Fruit fly (Drosophila melanogaster) whole organism, embryonic: ENCODE data around the gene CG14230.

Experiments
- Antp ChIP-seq: fragments of 200-800 bp; sonication (Bioruptor generic); optimal IDR thresholded peaks from 3 replicates; lab custom pipeline; 2016; ENCODE audit warnings: missing biosample characterization, missing genetic modification characterization
- B-H1 ChIP-seq: fragments of 200-800 bp; sonication (Bioruptor generic); IDR thresholded peaks from 3 replicates; pipeline ENCODE4 v1.3.6; 2022; ENCODE audit warnings: missing biosample characterization, missing genetic modification characterization
- BtbVII ChIP-seq: fragments of 200-800 bp; sonication (Bioruptor generic); optimal IDR thresholded peaks from 3 replicates; lab custom pipeline; 2017; ENCODE audit warnings: missing biosample characterization, mild to moderate bottlenecking, missing genetic modification characterization
- CG11247 ChIP-seq: fragments of 200-800 bp; sonication (Bioruptor generic); IDR thresholded peaks from 2 replicates; pipeline ENCODE4 v1.3.6; 2022; ENCODE audit warnings: missing biosample characterization, missing genetic modification characterization
- CG11398 ChIP-seq: fragments of 200-800 bp; sonication (Bioruptor generic); optimal IDR thresholded peaks from 2 replicates; lab custom pipeline; 2016; ENCODE audit warnings: missing biosample characterization, missing genetic modification characterization
- CG1233 ChIP-seq: fragments of 200-800 bp; sonication (Bioruptor generic); optimal IDR thresholded peaks from 4 replicates; lab custom pipeline; 2018; ENCODE audit warnings: missing biosample characterization, mild to moderate bottlenecking, missing genetic modification characterization
- CG12769 ChIP-seq: fragments of 200-800 bp; sonication (Bioruptor generic); optimal IDR thresholded peaks from 2 replicates; lab custom pipeline; 2019; ENCODE audit warnings: missing biosample characterization, mild to moderate bottlenecking, missing genetic modification characterization, moderate library complexity
- CG13424 ChIP-seq: fragments of 200-800 bp; sonication (Bioruptor generic); optimal IDR thresholded peaks from 2 replicates; lab custom pipeline; 2019; ENCODE audit warnings: missing biosample characterization, mild to moderate bottlenecking, missing genetic modification characterization, moderate library complexity
- CG14860 ChIP-seq: fragments of 200-800 bp; sonication (Bioruptor generic); IDR thresholded peaks from 3 replicates; pipeline ENCODE4 v1.3.6; 2022; ENCODE audit warnings: missing biosample characterization, missing genetic modification characterization; ENCODE audit not compliant: partially characterized antibody
- CG1647 ChIP-seq: fragments of 200-800 bp; sonication (Bioruptor generic); optimal IDR thresholded peaks from 3 replicates; lab custom pipeline; 2016; ENCODE audit warnings: missing biosample characterization, missing genetic modification characterization
- CG16815 ChIP-seq: fragments of 200-800 bp; sonication (Bioruptor generic); optimal IDR thresholded peaks from 3 replicates; lab custom pipeline; 2017; ENCODE audit warnings: missing biosample characterization, mild to moderate bottlenecking, missing genetic modification characterization
- CG16863 ChIP-seq: fragments of 200-800 bp; sonication (Bioruptor generic); optimal IDR thresholded peaks from 3 replicates; lab custom pipeline; 2016; ENCODE audit warnings: missing biosample characterization, missing genetic modification characterization
- CG1832 ChIP-seq: fragments of 200-800 bp; sonication (Bioruptor generic); optimal IDR thresholded peaks from 2 replicates; lab custom pipeline; 2017; ENCODE audit warnings: missing biosample characterization, mild to moderate bottlenecking, missing genetic modification characterization, inconsistent platforms
- CG31224 ChIP-seq: fragments of 200-800 bp; sonication (Bioruptor generic); IDR thresholded peaks from 2 replicates; pipeline ENCODE4 v1.3.6; 2022; ENCODE audit warnings: missing biosample characterization, missing genetic modification characterization
- CG34376 ChIP-seq: fragments of 200-800 bp; sonication (Bioruptor generic); optimal IDR thresholded peaks from 2 replicates; lab custom pipeline; 2018; ENCODE audit warnings: missing biosample characterization, mild to moderate bottlenecking, missing genetic modification characterization
- CG4424 ChIP-seq: fragments of 200-800 bp; sonication (Bioruptor generic); optimal IDR thresholded peaks from 3 replicates; lab custom pipeline; 2016; ENCODE audit warnings: missing biosample characterization, missing genetic modification characterization
- CG4820 ChIP-seq: fragments of 200-800 bp; sonication (Bioruptor generic); optimal IDR thresholded peaks from 3 replicates; lab custom pipeline; 2016; ENCODE audit warnings: missing biosample characterization, missing genetic modification characterization
- CG5953 ChIP-seq: fragments of 200-800 bp; sonication (Bioruptor generic); IDR thresholded peaks from 2 replicates; pipeline ENCODE4 v1.3.6; 2022; ENCODE audit warnings: missing biosample characterization, missing genetic modification characterization
- CG6683 ChIP-seq: fragments of 200-800 bp; sonication (Bioruptor generic); optimal IDR thresholded peaks from 2 replicates; lab custom pipeline; 2017; ENCODE audit warnings: missing biosample characterization, mild to moderate bottlenecking, missing genetic modification characterization, missing genetic modification reagents
- CG7372 ChIP-seq: fragments of 200-800 bp; sonication (Bioruptor generic); IDR thresholded peaks from 2 replicates; pipeline ENCODE4 v1.3.6; 2022; ENCODE audit warnings: missing biosample characterization, missing genetic modification characterization
- CG9797 ChIP-seq: fragments of 200-800 bp; sonication (Bioruptor generic); optimal IDR thresholded peaks from 3 replicates; lab custom pipeline; 2018; ENCODE audit warnings: missing biosample characterization, mild to moderate bottlenecking, missing genetic modification characterization
- CHES-1-like ChIP-seq: fragments of 200-800 bp; sonication (Bioruptor generic); optimal IDR thresholded peaks from 2 replicates; lab custom pipeline; 2016; ENCODE audit warnings: missing biosample characterization, missing genetic modification characterization
- E2f1 ChIP-seq: fragments of 200-800 bp; sonication (Bioruptor generic); IDR thresholded peaks from 2 replicates; pipeline ENCODE4 v1.3.6; 2022; ENCODE audit warnings: missing biosample characterization, missing genetic modification characterization
- Fer2 ChIP-seq: fragments of 200-800 bp; sonication (Bioruptor generic); optimal IDR thresholded peaks from 2 replicates; lab custom pipeline; 2018; ENCODE audit warnings: missing biosample characterization, mild to moderate bottlenecking, missing genetic modification characterization, moderate library complexity
- Mad ChIP-seq: fragments of 200-800 bp; sonication (Bioruptor generic); optimal IDR thresholded peaks from 2 replicates; lab custom pipeline; 2016; ENCODE audit warnings: missing biosample characterization, missing genetic modification characterization
- Mrtf ChIP-seq: fragments of 200-800 bp; sonication (Bioruptor generic); IDR thresholded peaks from 3 replicates; pipeline ENCODE4 v1.3.6; 2022; ENCODE audit warnings: missing biosample characterization, missing genetic modification characterization
- Ptx1 ChIP-seq: fragments of 200-800 bp; sonication (Bioruptor generic); IDR thresholded peaks from 2 replicates; pipeline ENCODE4 v1.3.6; 2022; ENCODE audit warnings: missing biosample characterization, missing genetic modification characterization
- Sry-δ ChIP-seq: fragments of 200-800 bp; sonication (Bioruptor generic); optimal IDR thresholded peaks from 2 replicates; lab custom pipeline; 2016; ENCODE audit warnings: missing biosample characterization, missing genetic modification characterization
- abd-A ChIP-seq: fragments of 200-800 bp; sonication (Bioruptor generic); optimal IDR thresholded peaks from 3 replicates; lab custom pipeline; 2019; ENCODE audit warnings: missing biosample characterization, mild to moderate bottlenecking, missing genetic modification characterization, moderate library complexity
- aop ChIP-seq: fragments of 200-800 bp; sonication (Bioruptor generic); IDR thresholded peaks from 2 replicates; pipeline ENCODE4 v1.3.6; 2022; ENCODE audit warnings: missing biosample characterization, missing genetic modification characterization
- ara ChIP-seq: fragments of 200-800 bp; sonication (Bioruptor generic); IDR thresholded peaks from 2 replicates; pipeline ENCODE4 v1.3.6; 2022; ENCODE audit warnings: missing biosample characterization, missing genetic modification characterization
- az2 ChIP-seq: fragments of 200-800 bp; sonication (Bioruptor generic); optimal IDR thresholded peaks from 3 replicates; lab custom pipeline; 2016; ENCODE audit warnings: missing biosample characterization, missing genetic modification characterization
- bowl ChIP-seq: fragments of 200-800 bp; sonication (Bioruptor generic); IDR thresholded peaks from 2 replicates; pipeline ENCODE4 v1.3.6; 2022; ENCODE audit warnings: missing biosample characterization, missing genetic modification characterization
- dm ChIP-seq: fragments of 200-800 bp; sonication (Bioruptor generic); optimal IDR thresholded peaks from 3 replicates; lab custom pipeline; 2016; ENCODE audit warnings: missing biosample characterization, missing genetic modification characterization
- dmrt11E ChIP-seq: fragments of 200-800 bp; sonication (Bioruptor generic); optimal IDR thresholded peaks from 3 replicates; lab custom pipeline; 2018; ENCODE audit warnings: missing biosample characterization, mild to moderate bottlenecking, missing genetic modification characterization, moderate library complexity
- dpn ChIP-seq, 2 experiments: fragments of 200-800 bp; sonication (Bioruptor generic); optimal IDR thresholded peaks; 3 replicates each; lab custom pipeline; 2016; ENCODE audit warnings: missing biosample characterization in 2 of 2, missing genetic modification characterization in 2 of 2
- fd102C ChIP-seq: fragments of 200-800 bp; sonication (Bioruptor generic); optimal IDR thresholded peaks from 2 replicates; lab custom pipeline; 2018; ENCODE audit warnings: missing biosample characterization, mild to moderate bottlenecking, missing genetic modification characterization, moderate library complexity
- ftz-f1 ChIP-seq: fragments of 200-800 bp; sonication (Bioruptor generic); optimal IDR thresholded peaks from 2 replicates; lab custom pipeline; 2016; ENCODE audit warnings: missing biosample characterization, missing genetic modification characterization
- jing ChIP-seq: fragments of 200-800 bp; sonication (Bioruptor generic); optimal IDR thresholded peaks from 2 replicates; lab custom pipeline; 2018; ENCODE audit warnings: missing biosample characterization, mild to moderate bottlenecking, missing genetic modification characterization
- kah ChIP-seq: fragments of 200-800 bp; sonication (Bioruptor generic); optimal IDR thresholded peaks from 2 replicates; lab custom pipeline; 2018; ENCODE audit warnings: missing biosample characterization, mild to moderate bottlenecking, missing genetic modification characterization
- maf-S ChIP-seq: fragments of 200-800 bp; sonication (Bioruptor generic); optimal IDR thresholded peaks from 2 replicates; lab custom pipeline; 2016; ENCODE audit warnings: missing biosample characterization, missing genetic modification characterization
- org-1 ChIP-seq: fragments of 200-800 bp; sonication (Bioruptor generic); optimal IDR thresholded peaks from 2 replicates; lab custom pipeline; 2017; ENCODE audit warnings: missing biosample characterization, missing genetic modification characterization
- p53 ChIP-seq: fragments of 200-800 bp; sonication (Bioruptor generic); optimal IDR thresholded peaks from 2 replicates; lab custom pipeline; 2016; ENCODE audit warnings: missing biosample characterization, missing genetic modification characterization
- pros ChIP-seq: fragments of 200-800 bp; sonication (Bioruptor generic); optimal IDR thresholded peaks from 3 replicates; lab custom pipeline; 2019; ENCODE audit warnings: missing biosample characterization, mild to moderate bottlenecking, missing genetic modification characterization, moderate library complexity
- pzg ChIP-seq: fragments of 200-800 bp; sonication (Bioruptor generic); optimal IDR thresholded peaks from 3 replicates; lab custom pipeline; 2018; ENCODE audit warnings: missing biosample characterization, mild to moderate bottlenecking, missing genetic modification characterization, moderate library complexity
- slbo ChIP-seq: fragments of 200-800 bp; sonication (Bioruptor generic); IDR thresholded peaks from 2 replicates; pipeline ENCODE4 v1.3.6; 2022; ENCODE audit warnings: missing biosample characterization, missing genetic modification characterization
- stc ChIP-seq: fragments of 200-800 bp; sonication (Bioruptor generic); IDR thresholded peaks from 2 replicates; pipeline ENCODE4 v1.3.6; 2022; ENCODE audit warnings: missing biosample characterization, missing genetic modification characterization
- tll ChIP-seq, 2 experiments: fragments of 200-800 bp in 1 of 2; fragments of >200 bp in 1 of 2; sonication (Bioruptor generic) in 1 of 2; optimal IDR thresholded peaks; 2 replicates each; lab custom pipeline; 2017 to 2019; ENCODE audit warnings: missing biosample characterization in 2 of 2, missing genetic modification characterization in 2 of 2, mild to moderate bottlenecking in 1 of 2, moderate library complexity in 1 of 2
- trem ChIP-seq: fragments of 200-800 bp; optimal IDR thresholded peaks from 3 replicates; lab custom pipeline; 2019; ENCODE audit warnings: missing biosample characterization, mild to moderate bottlenecking, missing genetic modification characterization, moderate library complexity
- zfh1 ChIP-seq: fragments of 200-800 bp; sonication (Bioruptor generic); IDR thresholded peaks from 3 replicates; pipeline ENCODE4 v1.3.6; 2022; ENCODE audit warnings: missing biosample characterization, missing genetic modification characterization
- zfh2 ChIP-seq: fragments of 200-800 bp; sonication (Bioruptor generic); optimal IDR thresholded peaks from 2 replicates; lab custom pipeline; 2016; ENCODE audit warnings: missing biosample characterization, missing genetic modification characterization

The CG14230 gene

DNA sequence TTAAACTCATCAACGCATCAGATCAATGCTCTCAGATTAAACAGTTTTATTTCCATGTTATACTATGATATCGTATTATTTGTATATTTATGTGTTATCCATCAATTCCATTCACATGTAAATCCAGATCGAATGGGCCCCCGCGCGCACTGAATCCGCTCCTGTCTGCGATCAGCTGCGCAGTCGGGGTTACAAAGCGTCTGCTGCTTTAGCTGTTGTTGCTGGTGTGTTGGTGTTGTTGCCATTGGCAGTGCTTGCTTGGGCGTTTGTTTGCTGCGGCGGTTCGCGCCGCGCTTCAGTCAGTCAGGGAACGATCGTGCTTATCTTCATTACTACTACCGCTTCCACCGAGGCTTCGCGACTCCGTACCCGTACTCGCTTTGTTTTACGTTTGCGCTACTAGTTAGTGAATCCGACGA, 37.0 kb upstream of the CG14230 start, which contains the start of gene Zw (continued):
- TF ChIP-seq CG34376 (GFP tag; lab: Kevin White, UChicago) (peak; percentile 38), CG1647 (GFP tag; lab: Kevin White, UChicago) (peak; percentile 11), fd102C (GFP tag; lab: Kevin White, UChicago) (no peak), Mrtf (GFP tag; lab: Robert Waterston, UW) (peak; percentile 64; the same call in 2 of the 3 replicates), dpn (GFP tag; optimal IDR thresholded peaks at IDR 0.05; lab: Kevin White, UChicago) (peak; percentile 53 to 55), CG1233 (GFP tag; lab: Kevin White, UChicago) (peak; percentile 7), Mad (no peak), BtbVII (GFP tag; lab: Kevin White, UChicago) (peak; percentile 26), Sry-δ (no peak), CG14860 (GFP tag; lab: Robert Waterston, UW) (no peak), CG16863 (GFP tag; lab: Kevin White, UChicago) (peak; percentile 47), jing (GFP tag; lab: Kevin White, UChicago) (no peak), CG4424 (GFP tag; lab: Kevin White, UChicago) (peak; percentile 52), tll (GFP tag; optimal IDR thresholded peaks at IDR 0.05; lab: Kevin White, UChicago) (no peak), Antp (GFP tag; lab: Kevin White, UChicago) (peak; percentile 35), bowl (GFP tag; lab: Robert Waterston, UW) (no peak), CG5953 (GFP tag; lab: Robert Waterston, UW) (no peak), maf-S (no peak), az2 (peak; percentile 45), CG11247 (GFP tag; lab: Robert Waterston, UW) (peak; percentile 52), aop (GFP tag; lab: Robert Waterston, UW) (no peak), org-1 (GFP tag; lab: Kevin White, UChicago) (no peak), p53 (GFP tag; lab: Kevin White, UChicago) (no peak), CG13424 (tag; lab: Kevin White, UChicago) (peak; percentile 39), Fer2 (tag; lab: Kevin White, UChicago) (peak; percentile 0), stc (GFP tag; lab: Robert Waterston, UW) (no peak), CG4820 (peak; percentile 31), CG31224 (0 out of 2 replicates have a peak, but pooled peaks have one; percentile 38), abd-A (no peak), ftz-f1 (GFP tag; lab: Kevin White, UChicago) (no peak), CG12769 (tag; lab: Kevin White, UChicago) (peak; percentile 60), zfh1 (GFP tag; lab: Robert Waterston, UW) (peak; percentile 62; the same call in 2 of the 3 replicates), Ptx1 (GFP tag; lab: Robert Waterston, UW) (peak; percentile 73), CG1832 (GFP tag; lab: Kevin White, UChicago) (no peak), kah (GFP tag; lab: Kevin White, UChicago) (no peak), dmrt11E (tag; lab: Kevin White, UChicago) (peak; percentile 30), CG16815 (GFP tag; lab: Kevin White, UChicago) (peak; percentile 45), ara (GFP tag; lab: Robert Waterston, UW) (peak; percentile 36; the same call in 1 of the 2 replicates), trem (tag; lab: Kevin White, UChicago) (peak; percentile 20), slbo (GFP tag; lab: Robert Waterston, UW) (peak; percentile 86), CG7372 (GFP tag; lab: Robert Waterston, UW) (0 out of 2 replicates have a peak, but pooled peaks have one; percentile 34), B-H1 (peak; percentile 29; the same call in 1 of the 3 replicates), CG11398 (GFP tag; lab: Kevin White, UChicago) (no peak), pros (GFP tag; lab: Kevin White, UChicago) (no peak), E2f1 (peak; percentile 38; the same call in 1 of the 2 replicates), CG9797 (GFP tag; lab: Kevin White, UChicago) (no peak), zfh2 (GFP tag; lab: Kevin White, UChicago) (peak; percentile 59), CG6683 (GFP tag; lab: Kevin White, UChicago) (no peak), CHES-1-like (GFP tag; lab: Kevin White, UChicago) (no peak), pzg (GFP tag; lab: Kevin White, UChicago) (no peak), dm (GFP tag; lab: Kevin White, UChicago) (peak; percentile 5)
